Worm (Caenorhabditis elegans) whole organism, L1 larva: ENCODE results near the gene F41G3.5.

ENCODE experiments used
- C04F5.9 ChIP-seq: sonication (generic microtip); optimal IDR thresholded peaks from 2 replicates; lab custom pipeline; 2016; ENCODE audit warnings: missing genetic modification characterization, missing compliant biosample characterization
- C34B4.2 ChIP-seq: sonication (generic microtip); optimal IDR thresholded peaks from 2 replicates; lab custom pipeline; 2017; ENCODE audit warnings: mild to moderate bottlenecking, missing genetic modification characterization, missing compliant biosample characterization
- Y116A8C.19 ChIP-seq: sonication (generic microtip); optimal IDR thresholded peaks from 2 replicates; lab custom pipeline; 2016; ENCODE audit warnings: missing compliant biosample characterization, missing genetic modification characterization, borderline replicate concordance
- alr-1 ChIP-seq: fragments of 200-800 bp; sonication (Bioruptor generic); optimal IDR thresholded peaks from 2 replicates; lab custom pipeline; 2018; ENCODE audit warnings: borderline replicate concordance, mild to moderate bottlenecking, missing genetic modification characterization, missing compliant biosample characterization
- aly-2 ChIP-seq: fragments of 150-350 bp; optimal IDR thresholded peaks from 2 replicates; lab custom pipeline; 2014; ENCODE audit warnings: missing biosample characterization, missing genetic modification characterization
- blmp-1 ChIP-seq: fragments of 150-350 bp; optimal IDR thresholded peaks from 2 replicates; lab custom pipeline; 2014; ENCODE audit warnings: missing biosample characterization, missing genetic modification characterization
- elt-2 ChIP-seq: sonication (generic microtip); optimal IDR thresholded peaks from 2 replicates; lab custom pipeline; 2016; ENCODE audit warnings: missing genetic modification characterization, mild to moderate bottlenecking, inconsistent platforms, missing compliant biosample characterization, missing genetic modification reagents
- elt-3 ChIP-seq, 6 experiments: fragments of 150-350 bp in 1 of 6; sonication (generic microtip); optimal IDR thresholded peaks; 2 replicates each; lab custom pipeline; 2017 to 2018; ENCODE audit warnings: missing biosample characterization in 6 of 6, missing genetic modification characterization in 6 of 6, inconsistent platforms in 1 of 6
- ets-5 ChIP-seq: fragments of 200-800 bp; sonication (Bioruptor generic); IDR thresholded peaks from 2 replicates; pipeline ENCODE4 v1.3.6; 2022; ENCODE audit warnings: missing genetic modification characterization, missing compliant biosample characterization
- fkh-10 ChIP-seq: sonication (generic microtip); optimal IDR thresholded peaks from 2 replicates; lab custom pipeline; 2017; ENCODE audit warnings: missing biosample characterization, missing genetic modification reagents, missing genetic modification characterization
- fkh-8 ChIP-seq: sonication (generic microtip); optimal IDR thresholded peaks from 2 replicates; lab custom pipeline; 2016; ENCODE audit warnings: mild to moderate bottlenecking, missing genetic modification characterization, missing compliant biosample characterization
- hlh-4 ChIP-seq: sonication (generic microtip); optimal IDR thresholded peaks from 2 replicates; lab custom pipeline; 2016; ENCODE audit warnings: mild to moderate bottlenecking, missing genetic modification characterization, missing compliant biosample characterization
- hpl-2 ChIP-seq: fragments of 150-350 bp; optimal IDR thresholded peaks from 2 replicates; lab custom pipeline; 2014; ENCODE audit warnings: missing biosample characterization, missing genetic modification reagents, missing genetic modification characterization
- irx-1 ChIP-seq: sonication (generic microtip); optimal IDR thresholded peaks from 2 replicates; lab custom pipeline; 2016; ENCODE audit warnings: missing genetic modification characterization, missing compliant biosample characterization
- lin-14 ChIP-seq: fragments of 200-800 bp; sonication (Bioruptor generic); optimal IDR thresholded peaks from 2 replicates; lab custom pipeline; 2018; ENCODE audit warnings: mild to moderate bottlenecking, missing genetic modification characterization, moderate library complexity, missing compliant biosample characterization
- lin-15B ChIP-seq: fragments of 150-350 bp; sonication (generic microtip); optimal IDR thresholded peaks from 3 replicates; lab custom pipeline; 2014; ENCODE audit warnings: missing biosample characterization, missing genetic modification characterization
- lin-35 ChIP-seq, 2 experiments: fragments of 150-350 bp; optimal IDR thresholded peaks; 2 replicates each; lab custom pipeline; 2014; ENCODE audit warnings: missing biosample characterization in 2 of 2, missing genetic modification characterization in 2 of 2, missing genetic modification reagents in 2 of 2
- lin-39 ChIP-seq: fragments of 150-350 bp; optimal IDR thresholded peaks from 2 replicates; lab custom pipeline; 2014; ENCODE audit warnings: missing biosample characterization, missing genetic modification reagents, missing genetic modification characterization
- lir-3 ChIP-seq: sonication (generic microtip); optimal IDR thresholded peaks from 2 replicates; lab custom pipeline; 2016; ENCODE audit warnings: mild to moderate bottlenecking, missing genetic modification characterization, moderate library complexity, missing compliant biosample characterization; ENCODE audit not compliant: poor library complexity
- mep-1 ChIP-seq: fragments of 150-350 bp; optimal IDR thresholded peaks from 2 replicates; lab custom pipeline; 2014; ENCODE audit warnings: missing biosample characterization, missing genetic modification characterization
- nhr-19 ChIP-seq: fragments of 200-800 bp; sonication (Bioruptor generic); conservative IDR thresholded peaks from 2 replicates; pipeline ENCODE4 v1.3.6; 2022; ENCODE audit warnings: missing genetic modification characterization, missing compliant biosample characterization
- nhr-20 ChIP-seq: sonication (generic microtip); optimal IDR thresholded peaks from 2 replicates; lab custom pipeline; 2016; ENCODE audit warnings: mild to moderate bottlenecking, missing genetic modification characterization, missing compliant biosample characterization
- nhr-71 ChIP-seq: sonication (generic microtip); optimal IDR thresholded peaks from 2 replicates; lab custom pipeline; 2016; ENCODE audit warnings: mild to moderate bottlenecking, missing genetic modification characterization, moderate library complexity, missing compliant biosample characterization
- nhr-76 ChIP-seq: sonication (generic microtip); optimal IDR thresholded peaks from 2 replicates; lab custom pipeline; 2017; ENCODE audit warnings: missing biosample characterization, missing genetic modification characterization
- nhr-77 ChIP-seq: fragments of 150-350 bp; optimal IDR thresholded peaks from 2 replicates; lab custom pipeline; 2014; ENCODE audit warnings: missing biosample characterization, missing genetic modification characterization
- pax-3 ChIP-seq: fragments of 200-800 bp; sonication (Bioruptor generic); optimal IDR thresholded peaks from 2 replicates; lab custom pipeline; 2018; ENCODE audit warnings: mild to moderate bottlenecking, missing genetic modification characterization, moderate library complexity, missing compliant biosample characterization
- pqm-1 ChIP-seq: sonication (generic microtip); optimal IDR thresholded peaks from 3 replicates; lab custom pipeline; 2017; ENCODE audit warnings: missing biosample characterization, missing genetic modification characterization
- snpc-4 ChIP-seq: fragments of 150-350 bp; optimal IDR thresholded peaks from 2 replicates; lab custom pipeline; 2014; ENCODE audit warnings: missing biosample characterization, missing genetic modification characterization
- snu-23 ChIP-seq: sonication (generic microtip); optimal IDR thresholded peaks from 2 replicates; lab custom pipeline; 2016; ENCODE audit warnings: missing genetic modification characterization, missing compliant biosample characterization
- sptf-1 ChIP-seq: fragments of 150-350 bp; optimal IDR thresholded peaks from 2 replicates; lab custom pipeline; 2014; ENCODE audit warnings: missing biosample characterization, missing genetic modification characterization
- unc-130 ChIP-seq: fragments of 150-350 bp; optimal IDR thresholded peaks from 2 replicates; lab custom pipeline; 2017; ENCODE audit warnings: missing biosample characterization, missing genetic modification characterization, inconsistent platforms
- unc-62 ChIP-seq: fragments of 150-350 bp; optimal IDR thresholded peaks from 2 replicates; lab custom pipeline; 2014; ENCODE audit warnings: missing biosample characterization, missing genetic modification reagents, missing genetic modification characterization
- zip-4 ChIP-seq: fragments of 200-800 bp; sonication (Bioruptor generic); optimal IDR thresholded peaks from 2 replicates; lab custom pipeline; 2018; ENCODE audit warnings: mild to moderate bottlenecking, missing genetic modification characterization, moderate library complexity, missing compliant biosample characterization
- ztf-4 ChIP-seq: fragments of 150-350 bp; optimal IDR thresholded peaks from 2 replicates; lab custom pipeline; 2014; ENCODE audit warnings: missing biosample characterization, missing genetic modification characterization

F41G3.5 gene

DNA sequence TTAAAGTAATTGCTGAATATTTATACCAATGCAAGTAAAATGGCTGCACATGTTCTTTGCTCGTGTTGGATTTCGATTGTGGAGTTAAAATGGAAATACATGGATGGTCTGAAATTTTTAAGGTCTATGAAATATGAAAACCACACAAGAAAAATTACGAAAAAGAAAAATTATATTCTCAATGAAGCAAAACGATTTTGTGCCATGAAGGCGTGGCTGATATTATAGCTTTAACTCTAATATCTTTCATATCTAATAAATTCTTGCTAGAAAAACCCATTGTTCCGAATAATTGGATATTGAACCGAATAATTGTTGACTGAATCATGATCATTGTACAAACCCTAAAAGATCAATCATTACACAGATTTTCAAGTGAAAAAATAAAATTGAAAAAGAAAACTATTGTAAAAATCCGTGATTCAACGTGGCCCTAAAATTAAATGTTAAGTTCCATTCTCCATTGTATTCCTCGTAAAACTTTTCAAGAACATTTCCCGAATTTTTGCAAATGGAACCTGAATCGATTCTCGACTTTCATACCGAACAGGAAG, 8.2 kb downstream of the F41G3.5 start, which contains the start of the genes srx-95 and fis-1:
srx-95 (minus strand) TSS at position 101 of the 554 bp plus-strand sequence.
fis-1 (plus strand) TSS at position 504 of the 554 bp plus-strand sequence.
- no peak for TF ChIP-seq fkh-8 (tag; lab: Kevin White, UChicago)
- TF ChIP-seq alr-1: no peak
- TF ChIP-seq, all 84 proteins: peak for 0

DNA sequence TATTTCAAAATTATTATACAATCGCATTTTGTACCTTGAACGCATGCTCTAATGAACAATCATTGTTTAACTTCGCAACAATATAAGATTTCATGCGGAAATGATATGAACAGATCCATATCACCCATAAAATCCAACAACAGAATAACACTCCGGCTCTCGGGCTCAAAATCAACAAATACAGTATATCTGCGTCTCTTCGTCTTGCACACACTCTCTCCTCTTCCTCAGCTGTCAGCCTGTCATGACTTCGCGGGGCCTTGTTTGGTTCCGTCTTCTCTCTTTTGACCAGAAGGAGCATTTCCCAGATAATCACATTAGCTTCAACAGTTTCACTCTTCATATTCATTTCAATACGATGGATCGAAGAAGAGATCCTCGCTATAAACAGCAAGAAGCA, 9.7 kb downstream of the F41G3.5 start, which contains the start of gene F41G3.3:
F41G3.3 (plus strand) TSS at position 301 of the 400 bp plus-strand sequence.
- no peak for TF ChIP-seq blmp-1

DNA sequence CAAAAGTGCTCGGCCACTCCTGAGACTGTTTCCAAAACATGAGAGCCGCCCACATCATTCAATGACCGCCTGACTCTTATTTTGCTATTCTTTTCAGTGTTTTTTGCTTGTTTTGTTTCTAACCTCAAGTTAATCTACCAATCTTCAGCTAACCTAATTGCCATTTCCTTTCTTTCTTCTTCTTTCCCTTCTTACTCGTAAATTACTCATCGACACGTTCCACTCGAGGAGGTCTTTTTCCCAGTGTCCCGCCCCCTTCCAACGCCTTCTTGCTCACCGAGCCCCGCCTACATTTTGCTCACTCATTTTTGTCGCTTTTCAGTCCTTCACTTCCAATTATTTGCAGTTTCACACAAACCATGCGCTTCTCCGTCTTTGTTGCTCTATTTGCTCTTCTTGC, 18.2 kb downstream of the F41G3.5 start, which contains the start of gene nlp-50:
nlp-50 (plus strand) TSS at position 301 of the 400 bp plus-strand sequence.
- TF ChIP-seq snu-23 (GFP tag; lab: Kevin White, UChicago): no peak
- TF ChIP-seq lin-14: peak; percentile 2

DNA sequence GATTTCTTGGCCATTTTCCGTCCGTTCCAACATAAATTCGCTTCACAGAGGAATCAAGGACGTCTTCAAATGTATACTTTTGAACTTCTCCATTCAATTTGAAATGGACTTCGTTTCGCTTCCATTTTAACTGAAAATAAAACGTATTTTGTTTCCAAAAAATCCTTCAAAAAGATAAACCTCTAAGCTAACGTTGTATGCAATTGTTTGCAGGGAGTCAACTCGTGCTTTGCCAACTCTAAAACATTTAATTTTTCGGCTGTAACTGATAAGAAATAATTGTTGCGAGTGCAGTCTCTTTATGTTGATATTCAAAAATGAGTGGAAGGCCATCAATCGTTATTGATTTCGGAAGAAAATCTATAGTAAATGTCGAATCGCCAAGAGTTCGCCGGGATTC, 21.5 kb downstream of the F41G3.5 start, which contains the start of gene F41G3.18:
F41G3.18 (plus strand) TSS at position 301 of the 400 bp plus-strand sequence.
- TF ChIP-seq unc-130 (tag; lab: Kevin White, UChicago) (no peak), lin-35 (GFP tag; optimal IDR thresholded peaks at IDR 0.05; lab: Kevin White, UChicago) (no peak), nhr-71 (no peak), nhr-77 (no peak), mep-1 (no peak), ets-5 (no peak), lir-3 (tag; lab: Kevin White, UChicago) (no peak), ztf-4 (no peak), sptf-1 (no peak), unc-62 (no peak), aly-2 (tag; lab: Kevin White, UChicago) (no peak), hpl-2 (GFP tag; lab: Kevin White, UChicago) (no peak), zip-4 (GFP tag; lab: Kevin White, UChicago) (no peak), irx-1 (tag; lab: Kevin White, UChicago) (no peak), lin-39 (tag; lab: Kevin White, UChicago) (no peak), hlh-4 (no peak)

DNA sequence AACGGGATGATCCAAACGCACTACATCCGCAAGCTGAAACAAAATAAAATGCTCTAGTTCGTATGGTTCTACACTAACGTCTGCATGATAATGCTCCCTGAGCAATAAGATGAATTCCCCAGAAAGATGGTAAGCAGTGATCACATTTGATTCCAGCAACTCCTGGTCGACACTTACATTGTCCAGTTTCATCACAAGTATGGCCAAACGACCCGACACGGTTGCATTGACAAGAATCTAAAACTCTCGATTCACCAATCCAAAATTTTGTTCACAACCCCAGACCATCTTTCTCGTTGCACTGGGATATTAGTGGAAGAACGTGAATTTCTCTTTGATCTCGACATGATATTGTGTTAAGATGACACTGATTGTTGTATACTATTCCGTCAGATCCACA, 23.5 kb downstream of the F41G3.5 start:
- TF ChIP-seq unc-62: no peak
- no peak for TF ChIP-seq C04F5.9 (tag; lab: Kevin White, UChicago)
- no peak for TF ChIP-seq elt-2 (tag; lab: Kevin White, UChicago)
- TF ChIP-seq C34B4.2 (tag; lab: Kevin White, UChicago): no peak
- no peak for TF ChIP-seq pax-3 (tag; lab: Kevin White, UChicago)
- no peak for TF ChIP-seq fkh-8 (tag; lab: Kevin White, UChicago)
- no peak for TF ChIP-seq snpc-4 (tag; lab: Kevin White, UChicago)
- TF ChIP-seq nhr-19 (GFP tag; lab: Robert Waterston, UW): no peak
- TF ChIP-seq elt-3 (tag; optimal IDR thresholded peaks at IDR 0.05; lab: Kevin White, UChicago): no peak
- TF ChIP-seq Y116A8C.19 (tag; lab: Kevin White, UChicago): no peak
- no peak for TF ChIP-seq lin-15B (tag; lab: Kevin White, UChicago)
- no peak for TF ChIP-seq ztf-4
- no peak for TF ChIP-seq nhr-76 (tag; lab: Kevin White, UChicago)
- TF ChIP-seq snu-23 (GFP tag; lab: Kevin White, UChicago): no peak
- TF ChIP-seq pqm-1: no peak

DNA sequence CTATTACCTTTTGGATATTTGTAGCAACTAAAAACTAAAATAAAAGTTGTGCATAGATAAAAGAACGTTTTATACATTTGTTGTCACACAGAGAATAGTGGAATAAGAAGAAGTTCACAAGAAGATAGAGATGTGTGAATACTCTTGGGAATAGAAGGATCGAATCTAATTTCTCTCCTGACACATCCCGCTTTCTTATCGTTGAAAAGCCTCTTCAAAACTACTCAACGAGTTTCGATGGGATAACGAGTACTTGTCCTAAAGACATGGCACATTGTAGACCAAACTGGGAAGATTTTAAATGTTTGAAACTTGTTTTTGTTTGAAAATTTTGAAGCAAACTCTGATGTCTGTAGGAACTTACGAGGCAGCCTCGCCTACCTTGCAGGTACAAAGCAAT, 26.0 kb downstream of the F41G3.5 start:
- no peak for TF ChIP-seq nhr-77
- TF ChIP-seq lin-14: peak; percentile 47
- TF ChIP-seq nhr-20 (tag; lab: Kevin White, UChicago): no peak
- peak; percentile 32 for TF ChIP-seq fkh-10 (GFP tag; lab: Kevin White, UChicago)
